Fruit fly (Drosophila melanogaster) whole organism, embryonic: ENCODE data around the gene CG43367.

Source experiments
- Asciz ChIP-seq: fragments of 200-800 bp; sonication (Bioruptor generic); optimal IDR thresholded peaks from 2 replicates; lab custom pipeline; 2017; ENCODE audit warnings: missing biosample characterization, mild to moderate bottlenecking, missing genetic modification characterization, missing genetic modification reagents
- Atf3 ChIP-seq: fragments of 200-800 bp; sonication (Bioruptor generic); optimal IDR thresholded peaks from 3 replicates; lab custom pipeline; 2016; ENCODE audit warnings: missing biosample characterization, missing genetic modification characterization
- BtbVII ChIP-seq: fragments of 200-800 bp; sonication (Bioruptor generic); optimal IDR thresholded peaks from 3 replicates; lab custom pipeline; 2017; ENCODE audit warnings: missing biosample characterization, mild to moderate bottlenecking, missing genetic modification characterization
- CG10366 ChIP-seq: fragments of 200-800 bp; sonication (Bioruptor generic); IDR thresholded peaks from 2 replicates; pipeline ENCODE4 v1.3.6; 2022; ENCODE audit warnings: missing biosample characterization, missing genetic modification characterization
- CG11093 ChIP-seq: fragments of 200-800 bp; sonication (Bioruptor generic); IDR thresholded peaks from 3 replicates; pipeline ENCODE4 v1.3.6; 2022; ENCODE audit warnings: missing biosample characterization, missing genetic modification characterization
- CG11723 ChIP-seq: fragments of 200-800 bp; sonication (Bioruptor generic); optimal IDR thresholded peaks from 2 replicates; lab custom pipeline; 2017; ENCODE audit warnings: missing biosample characterization, mild to moderate bottlenecking, missing genetic modification characterization
- CG12071 ChIP-seq: fragments of 200-800 bp; sonication (Bioruptor generic); optimal IDR thresholded peaks from 3 replicates; lab custom pipeline; 2018; ENCODE audit warnings: missing biosample characterization, mild to moderate bottlenecking, missing genetic modification characterization
- CG12769 ChIP-seq: fragments of 200-800 bp; sonication (Bioruptor generic); optimal IDR thresholded peaks from 2 replicates; lab custom pipeline; 2019; ENCODE audit warnings: missing biosample characterization, mild to moderate bottlenecking, missing genetic modification characterization, moderate library complexity
- CG12942 ChIP-seq: fragments of 200-800 bp; sonication (Bioruptor generic); optimal IDR thresholded peaks from 3 replicates; lab custom pipeline; 2016; ENCODE audit warnings: missing biosample characterization, missing genetic modification characterization
- CG1529 ChIP-seq: fragments of 200-800 bp; sonication (Bioruptor generic); optimal IDR thresholded peaks from 3 replicates; lab custom pipeline; 2018; ENCODE audit warnings: missing biosample characterization, missing genetic modification characterization
- CG16863 ChIP-seq: fragments of 200-800 bp; sonication (Bioruptor generic); optimal IDR thresholded peaks from 3 replicates; lab custom pipeline; 2016; ENCODE audit warnings: missing biosample characterization, missing genetic modification characterization
- CG2199 ChIP-seq: fragments of 200-800 bp; sonication (Bioruptor generic); IDR thresholded peaks from 3 replicates; pipeline ENCODE4 v1.3.6; 2022; ENCODE audit warnings: missing biosample characterization, missing genetic modification characterization
- CG2875 ChIP-seq: fragments of 200-800 bp; sonication (Bioruptor generic); optimal IDR thresholded peaks from 2 replicates; lab custom pipeline; 2017; ENCODE audit warnings: missing biosample characterization, mild to moderate bottlenecking, missing genetic modification characterization, missing genetic modification reagents
- CG3065 ChIP-seq: fragments of 200-800 bp; sonication (Bioruptor generic); optimal IDR thresholded peaks from 2 replicates; lab custom pipeline; 2016; ENCODE audit warnings: missing biosample characterization, missing genetic modification characterization
- CG31224 ChIP-seq: fragments of 200-800 bp; sonication (Bioruptor generic); IDR thresholded peaks from 2 replicates; pipeline ENCODE4 v1.3.6; 2022; ENCODE audit warnings: missing biosample characterization, missing genetic modification characterization
- CG3847 ChIP-seq: fragments of 200-800 bp; sonication (Bioruptor generic); IDR thresholded peaks from 2 replicates; pipeline ENCODE4 v1.3.6; 2022; ENCODE audit warnings: missing biosample characterization, missing genetic modification characterization
- CG7357 ChIP-seq: fragments of 200-800 bp; sonication (Bioruptor generic); IDR thresholded peaks from 3 replicates; pipeline ENCODE4 v1.3.6; 2022; ENCODE audit warnings: missing biosample characterization, missing genetic modification characterization
- CG7786 ChIP-seq: fragments of 200-800 bp; sonication (Bioruptor generic); optimal IDR thresholded peaks from 2 replicates; lab custom pipeline; 2016; ENCODE audit warnings: missing biosample characterization, missing genetic modification characterization
- CG7839 ChIP-seq: fragments of 200-800 bp; sonication (Bioruptor generic); optimal IDR thresholded peaks from 3 replicates; lab custom pipeline; 2018; ENCODE audit warnings: missing biosample characterization, mild to moderate bottlenecking, missing genetic modification characterization, moderate library complexity
- CG8924 ChIP-seq: fragments of 200-800 bp; optimal IDR thresholded peaks from 3 replicates; lab custom pipeline; 2019; ENCODE audit warnings: missing biosample characterization, mild to moderate bottlenecking, missing genetic modification characterization, moderate library complexity
- CG8944 ChIP-seq: fragments of 200-800 bp; sonication (Bioruptor generic); optimal IDR thresholded peaks from 3 replicates; lab custom pipeline; 2016; ENCODE audit warnings: missing biosample characterization, missing genetic modification characterization
- CHES-1-like ChIP-seq: fragments of 200-800 bp; sonication (Bioruptor generic); optimal IDR thresholded peaks from 2 replicates; lab custom pipeline; 2016; ENCODE audit warnings: missing biosample characterization, missing genetic modification characterization
- CkIIα-i1 ChIP-seq: fragments of 200-800 bp; sonication (Bioruptor generic); IDR thresholded peaks from 2 replicates; pipeline ENCODE4 v1.3.6; 2022; ENCODE audit warnings: missing biosample characterization, missing genetic modification characterization
- Deaf1 ChIP-seq: fragments of 200-800 bp; optimal IDR thresholded peaks from 3 replicates; lab custom pipeline; 2019; ENCODE audit warnings: missing biosample characterization, mild to moderate bottlenecking, missing genetic modification characterization, moderate library complexity
- NC2β ChIP-seq: fragments of 200-800 bp; sonication (Bioruptor generic); optimal IDR thresholded peaks from 2 replicates; lab custom pipeline; 2016; ENCODE audit warnings: missing biosample characterization, missing genetic modification characterization
- Pdp1 ChIP-seq, 2 experiments: fragments of 200-800 bp; sonication (Bioruptor generic); optimal IDR thresholded peaks; 3 replicates each; lab custom pipeline; 2016; ENCODE audit warnings: missing biosample characterization in 2 of 2, missing genetic modification characterization in 2 of 2, mild to moderate bottlenecking in 1 of 2, moderate library complexity in 1 of 2
- Ravus ChIP-seq: fragments of 200-800 bp; sonication (Bioruptor generic); IDR thresholded peaks from 2 replicates; pipeline ENCODE4 v1.3.6; 2022; ENCODE audit warnings: missing biosample characterization, missing genetic modification characterization
- Six4 ChIP-seq: fragments of 200-800 bp; sonication (Bioruptor generic); optimal IDR thresholded peaks from 2 replicates; lab custom pipeline; 2016; ENCODE audit warnings: missing biosample characterization, missing genetic modification characterization
- Trl ChIP-seq, 3 experiments: fragments of >200 bp in 2 of 3; fragments of 200-800 bp in 1 of 3; sonication (Bioruptor generic) in 1 of 3; optimal IDR thresholded peaks; 2 replicates in 1 of 3; 3 replicates in 2 of 3; lab custom pipeline; 2016 to 2017; ENCODE audit warnings: missing biosample characterization in 1 of 3, missing genetic modification characterization in 1 of 3
- Xbp1 ChIP-seq: fragments of 200-800 bp; sonication (Bioruptor generic); optimal IDR thresholded peaks from 3 replicates; lab custom pipeline; 2016; ENCODE audit warnings: missing biosample characterization, mild to moderate bottlenecking, missing genetic modification characterization
- ab ChIP-seq: fragments of 200-800 bp; sonication (Bioruptor generic); optimal IDR thresholded peaks from 2 replicates; lab custom pipeline; 2016; ENCODE audit warnings: missing biosample characterization, missing genetic modification characterization
- bab2 ChIP-seq: fragments of 200-800 bp; sonication (Bioruptor generic); optimal IDR thresholded peaks from 2 replicates; lab custom pipeline; 2016; ENCODE audit warnings: missing biosample characterization, missing genetic modification characterization
- bbx ChIP-seq: fragments of 200-800 bp; sonication (Bioruptor generic); IDR thresholded peaks from 2 replicates; pipeline ENCODE4 v1.3.6; 2022; ENCODE audit warnings: missing biosample characterization, missing genetic modification characterization; ENCODE audit not compliant: partially characterized antibody
- dimm ChIP-seq: fragments of 200-800 bp; sonication (Bioruptor generic); IDR thresholded peaks from 2 replicates; pipeline ENCODE4 v1.3.6; 2022; ENCODE audit warnings: missing biosample characterization, missing genetic modification characterization
- dm ChIP-seq: fragments of 200-800 bp; sonication (Bioruptor generic); optimal IDR thresholded peaks from 3 replicates; lab custom pipeline; 2016; ENCODE audit warnings: missing biosample characterization, missing genetic modification characterization
- eve ChIP-seq, 2 experiments: fragments of >200 bp; optimal IDR thresholded peaks; 2 replicates each; lab custom pipeline; 2017; ENCODE audit warnings: missing biosample characterization in 2 of 2, missing genetic modification characterization in 2 of 2
- fru ChIP-seq: fragments of >200 bp; optimal IDR thresholded peaks from 2 replicates; lab custom pipeline; 2017
- gfzf ChIP-seq: fragments of 200-800 bp; sonication (Bioruptor generic); optimal IDR thresholded peaks from 2 replicates; lab custom pipeline; 2016; ENCODE audit warnings: missing biosample characterization, mild to moderate bottlenecking, missing genetic modification characterization, moderate library complexity
- jing ChIP-seq: fragments of 200-800 bp; sonication (Bioruptor generic); optimal IDR thresholded peaks from 2 replicates; lab custom pipeline; 2018; ENCODE audit warnings: missing biosample characterization, mild to moderate bottlenecking, missing genetic modification characterization
- onecut ChIP-seq: fragments of 200-800 bp; sonication (Bioruptor generic); IDR thresholded peaks from 2 replicates; pipeline ENCODE4 v1.3.6; 2022; ENCODE audit warnings: missing biosample characterization, missing genetic modification characterization
- otp ChIP-seq: fragments of 200-800 bp; sonication (Bioruptor generic); IDR thresholded peaks from 3 replicates; pipeline ENCODE4, ENCODE4 v1.3.6; 2022; ENCODE audit warnings: missing biosample characterization, missing genetic modification characterization
- prd ChIP-seq, 3 experiments: fragments of >200 bp in 2 of 3; fragments of 200-800 bp in 1 of 3; sonication (Bioruptor generic) in 1 of 3; optimal IDR thresholded peaks in 2 of 3; IDR thresholded peaks in 1 of 3; 2 replicates in 2 of 3; 3 replicates in 1 of 3; pipeline versions ENCODE4 v1.3.6 to Lab custom; 2017 to 2022; ENCODE audit warnings: missing biosample characterization in 1 of 3, missing genetic modification characterization in 1 of 3
- psq ChIP-seq: fragments of 200-800 bp; sonication (Bioruptor generic); optimal IDR thresholded peaks from 2 replicates; lab custom pipeline; 2017; ENCODE audit warnings: missing biosample characterization, missing genetic modification characterization
- pzg ChIP-seq: fragments of 200-800 bp; sonication (Bioruptor generic); optimal IDR thresholded peaks from 3 replicates; lab custom pipeline; 2018; ENCODE audit warnings: missing biosample characterization, mild to moderate bottlenecking, missing genetic modification characterization, moderate library complexity
- rib ChIP-seq: fragments of 200-800 bp; sonication (Bioruptor generic); IDR thresholded peaks from 2 replicates; pipeline ENCODE4 v1.3.6; 2022; ENCODE audit warnings: missing biosample characterization, missing genetic modification characterization
- sens ChIP-seq: fragments of 200-800 bp; sonication (Bioruptor generic); peaks from one replicate; lab custom pipeline; 2016; ENCODE audit warnings: missing biosample characterization, missing genetic modification characterization
- tap ChIP-seq: fragments of 200-800 bp; optimal IDR thresholded peaks from 3 replicates; lab custom pipeline; 2019; ENCODE audit warnings: missing biosample characterization, mild to moderate bottlenecking, missing genetic modification characterization, moderate library complexity
- toy ChIP-seq: fragments of 200-800 bp; sonication (Bioruptor generic); IDR thresholded peaks from 2 replicates; pipeline ENCODE4 v1.3.6; 2022; ENCODE audit warnings: missing biosample characterization, missing genetic modification characterization
- trh ChIP-seq: fragments of 200-800 bp; sonication (Bioruptor generic); optimal IDR thresholded peaks from 2 replicates; lab custom pipeline; 2016; ENCODE audit warnings: missing biosample characterization, missing genetic modification characterization
- tup ChIP-seq: fragments of 200-800 bp; sonication (Bioruptor generic); optimal IDR thresholded peaks from 2 replicates; lab custom pipeline; 2016; ENCODE audit warnings: missing biosample characterization, mild to moderate bottlenecking, missing genetic modification characterization, moderate library complexity
- twi ChIP-seq: fragments of 200-800 bp; optimal IDR thresholded peaks from 2 replicates; lab custom pipeline; 2019; ENCODE audit warnings: missing biosample characterization, mild to moderate bottlenecking, missing genetic modification characterization, moderate library complexity

The CG43367 gene

DNA sequence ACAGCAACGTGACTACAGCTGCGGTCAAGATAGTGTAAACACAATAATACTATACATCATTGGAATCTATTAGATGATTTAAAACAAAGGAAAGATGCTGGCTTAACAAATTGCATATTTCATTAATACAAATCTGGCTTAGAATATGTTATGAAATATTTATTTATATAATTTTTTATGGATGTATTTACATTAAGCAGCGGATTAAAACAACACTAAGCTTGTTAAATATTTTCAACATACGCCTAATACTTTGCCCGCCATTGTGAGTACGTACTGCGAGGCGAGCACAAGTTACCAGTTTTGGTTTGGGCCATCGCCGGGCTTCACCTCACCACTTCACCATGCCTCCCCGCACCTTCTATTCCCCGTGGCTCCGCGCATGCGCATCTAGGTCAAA is 76.1 kb downstream of the CG43367 start (continued):
- TF ChIP-seq Ravus (GFP tag; lab: Robert Waterston, UW) (no peak), Atf3 (no peak), rib (GFP tag; lab: Robert Waterston, UW) (no peak), CG12769 (tag; lab: Kevin White, UChicago) (peak; percentile 28), CG8944 (GFP tag; lab: Kevin White, UChicago) (no peak), eve (GFP tag; optimal IDR thresholded peaks at IDR 0.05; lab: Kevin White, UChicago) (no peak), dm (GFP tag; lab: Kevin White, UChicago) (no peak), CG12071 (GFP tag; lab: Kevin White, UChicago) (peak; percentile 56), CG7786 (no peak), BtbVII (peak; percentile 73), Asciz (GFP tag; lab: Kevin White, UChicago) (peak; percentile 72), dimm (GFP tag; lab: Robert Waterston, UW) (no peak), CG3847 (GFP tag; lab: Robert Waterston, UW) (peak; percentile 34; the same call in 1 of the 2 replicates), jing (peak; percentile 21), NC2β (GFP tag; lab: Kevin White, UChicago) (no peak), CG16863 (GFP tag; lab: Kevin White, UChicago) (no peak), CG11723 (GFP tag; lab: Kevin White, UChicago) (peak; percentile 41), CG12942 (GFP tag; lab: Kevin White, UChicago) (peak; percentile 16), Xbp1 (peak; percentile 54), CG31224 (peak; percentile 20; the same call in 1 of the 2 replicates), tap (peak; percentile 81), onecut (no peak), trh (GFP tag; lab: Kevin White, UChicago) (no peak), otp (no peak), bab2 (GFP tag; lab: Kevin White, UChicago) (no peak), Pdp1 (GFP tag; optimal IDR thresholded peaks at IDR 0.05; lab: Kevin White, UChicago) (peak in 1 of 2 experiments; percentile 14), CkIIα-i1 (GFP tag; lab: Robert Waterston, UW) (no peak), twi (peak; percentile 50), CG10366 (peak; percentile 52), CG8924 (tag; lab: Kevin White, UChicago) (peak; percentile 81), fru (lab: Kevin White, UChicago) (no peak), pzg (GFP tag; lab: Kevin White, UChicago) (no peak), CG7839 (tag; lab: Kevin White, UChicago) (peak; percentile 84), CG11093 (GFP tag; lab: Robert Waterston, UW) (0 out of 3 replicates have a peak, but pooled peaks have one; percentile 60), Deaf1 (tag; lab: Kevin White, UChicago) (no peak), Six4 (peak; percentile 40), sens (GFP tag; lab: Kevin White, UChicago) (peak; percentile 55), toy (no peak), Trl (optimal IDR thresholded peaks at IDR 0.05; lab: Kevin White, UChicago) (no peak), Trl (GFP tag; optimal IDR thresholded peaks at IDR 0.05; lab: Kevin White, UChicago) (no peak), CG3065 (no peak), CG2199 (GFP tag; lab: Robert Waterston, UW) (0 out of 3 replicates have a peak, but pooled peaks have one; percentile 40), gfzf (GFP tag; lab: Kevin White, UChicago) (no peak), CG7357 (GFP tag; lab: Robert Waterston, UW) (peak; percentile 38; the same call in 1 of the 3 replicates), ab (GFP tag; lab: Kevin White, UChicago) (no peak), CG2875 (peak; percentile 16), tup (GFP tag; lab: Kevin White, UChicago) (no peak), psq (GFP tag; lab: Kevin White, UChicago) (no peak), prd (optimal IDR thresholded peaks at IDR 0.05; lab: Kevin White, UChicago) (no peak), prd (GFP tag; IDR thresholded peaks at IDR 0.05; lab: Robert Waterston, UW) (peak; percentile 66; the same call in 2 of the 3 replicates), CHES-1-like (GFP tag; lab: Kevin White, UChicago) (no peak), CG1529 (GFP tag; lab: Kevin White, UChicago) (peak; percentile 58), bbx (GFP tag; lab: Robert Waterston, UW) (no peak)
